Worm (Caenorhabditis elegans): ENCODE measurements around the gene chca-1.

chca-1 gene

DNA sequence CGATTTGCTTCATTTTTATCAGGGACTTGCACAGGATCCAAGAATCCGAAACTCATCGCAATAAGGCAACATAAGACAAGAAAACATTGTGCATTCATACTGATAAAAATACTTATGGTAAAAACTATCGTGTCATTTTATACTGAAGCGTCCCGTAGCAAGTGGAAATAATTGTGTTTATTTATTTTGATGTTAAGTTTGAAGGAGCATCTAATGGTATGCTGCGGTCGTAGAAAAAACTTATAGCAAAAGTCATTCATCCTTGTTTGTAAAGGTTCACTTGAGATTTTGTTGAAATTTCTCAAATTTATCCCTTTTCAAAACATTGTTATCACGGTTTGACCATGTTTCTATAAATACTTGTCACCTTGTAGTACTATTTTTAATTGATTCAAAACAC, 26.2 kb upstream of the chca-1 start, which contains the start of gene W09C2.10:
Gene W09C2.10 (minus strand): TSS at position 101 of the 400 bp plus-strand sequence.
- TF ChIP-seq W03F9.2 (tag; optimal IDR thresholded peaks at IDR 0.05) = no peak
- no peak for TF ChIP-seq dao-5 (tag; optimal IDR thresholded peaks at IDR 0.05)
- no peak for TF ChIP-seq him-1 (tag; optimal IDR thresholded peaks at IDR 0.05)

DNA sequence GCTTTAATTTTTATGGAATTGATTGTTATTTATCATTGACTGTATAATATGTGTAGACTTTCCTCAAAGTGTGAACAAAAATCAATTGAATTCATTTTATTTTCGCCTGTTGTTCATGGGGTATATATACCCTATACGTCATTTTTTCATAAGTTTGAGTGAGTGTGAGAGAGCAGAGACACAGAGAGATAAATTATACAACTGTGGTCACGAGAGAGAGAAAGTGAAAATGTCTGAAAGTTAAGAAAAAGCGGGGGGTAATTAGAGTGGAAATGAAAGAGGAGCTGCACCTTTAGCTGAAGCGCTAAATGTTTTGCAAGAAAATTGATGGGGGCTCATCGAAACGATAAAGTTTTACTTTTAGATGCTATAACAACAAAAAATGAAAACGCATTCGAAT, 25.4 kb upstream of the chca-1 start:
- TF ChIP-seq him-1 (tag; optimal IDR thresholded peaks at IDR 0.05) (no peak), W03F9.2 (tag; optimal IDR thresholded peaks at IDR 0.05) (no peak), dao-5 (tag; optimal IDR thresholded peaks at IDR 0.05) (no peak)

DNA sequence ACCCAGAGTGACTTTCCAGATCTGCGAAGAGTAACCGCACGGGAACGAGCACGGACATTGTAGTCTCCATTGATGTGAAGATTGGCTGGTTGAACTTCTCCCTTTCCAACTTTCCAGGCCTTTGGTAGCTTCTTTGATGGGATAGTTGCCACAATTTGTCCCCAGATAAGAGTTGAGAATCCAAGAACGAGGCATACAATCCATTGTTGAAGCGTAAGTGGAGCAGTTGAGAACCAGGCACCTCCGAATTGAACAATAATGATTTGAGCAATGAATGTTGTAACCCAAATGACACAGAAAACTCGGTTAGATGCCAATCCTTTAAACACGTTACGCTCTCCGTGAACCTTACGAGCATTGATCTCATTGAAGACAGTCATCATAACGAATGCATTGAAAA, 24.2 kb upstream of the chca-1 start:
- TF ChIP-seq W03F9.2 (tag; optimal IDR thresholded peaks at IDR 0.05) (no peak), him-1 (tag; optimal IDR thresholded peaks at IDR 0.05) (no peak), dao-5 (tag; optimal IDR thresholded peaks at IDR 0.05) (no peak)

DNA sequence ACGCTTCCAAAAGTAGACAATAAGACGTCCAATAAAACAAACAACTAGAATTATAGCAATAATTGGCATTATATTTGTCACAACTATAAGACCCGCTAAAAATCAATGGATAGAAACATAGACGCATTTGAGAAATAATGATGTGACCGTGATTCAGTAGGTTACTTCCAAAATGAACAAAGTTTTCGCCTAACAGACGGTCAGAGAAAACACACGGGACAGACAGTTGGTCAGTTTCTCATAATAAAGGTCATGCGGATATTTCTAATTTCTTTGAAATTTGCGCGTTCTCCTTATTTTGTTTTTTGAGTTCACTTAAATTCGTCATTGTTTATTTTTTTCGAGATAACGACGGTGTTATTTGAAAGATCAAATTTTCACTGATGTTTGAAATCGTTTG, 19.6 kb upstream of the chca-1 start:
- TF ChIP-seq W03F9.2 (tag; optimal IDR thresholded peaks at IDR 0.05) = no peak
- no peak for TF ChIP-seq him-1 (tag; optimal IDR thresholded peaks at IDR 0.05)
- no peak for TF ChIP-seq dao-5 (tag; optimal IDR thresholded peaks at IDR 0.05)

DNA sequence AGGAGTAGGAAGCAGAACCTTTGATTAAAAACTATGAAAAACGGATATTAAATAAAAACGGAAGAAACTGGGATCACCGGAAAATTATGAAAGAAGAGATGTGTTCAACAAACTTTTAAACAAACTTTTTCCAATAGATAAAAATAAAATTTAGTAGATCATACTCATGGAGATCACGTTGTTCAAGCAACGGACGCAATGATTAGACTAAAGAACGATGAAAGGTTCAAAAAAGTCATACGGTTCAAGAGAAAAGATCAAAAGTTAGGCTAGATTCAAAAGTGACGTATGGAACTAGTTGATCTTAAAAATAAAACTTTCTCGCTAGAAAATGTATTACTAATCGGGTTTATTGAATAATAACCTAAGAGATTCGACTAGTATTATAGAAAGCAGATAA, 19.1 kb upstream of the chca-1 start:
- TF ChIP-seq dao-5 (tag; optimal IDR thresholded peaks at IDR 0.05) = no peak
- TF ChIP-seq him-1 (tag; optimal IDR thresholded peaks at IDR 0.05) = no peak
- TF ChIP-seq W03F9.2 (tag; optimal IDR thresholded peaks at IDR 0.05) = no peak

DNA sequence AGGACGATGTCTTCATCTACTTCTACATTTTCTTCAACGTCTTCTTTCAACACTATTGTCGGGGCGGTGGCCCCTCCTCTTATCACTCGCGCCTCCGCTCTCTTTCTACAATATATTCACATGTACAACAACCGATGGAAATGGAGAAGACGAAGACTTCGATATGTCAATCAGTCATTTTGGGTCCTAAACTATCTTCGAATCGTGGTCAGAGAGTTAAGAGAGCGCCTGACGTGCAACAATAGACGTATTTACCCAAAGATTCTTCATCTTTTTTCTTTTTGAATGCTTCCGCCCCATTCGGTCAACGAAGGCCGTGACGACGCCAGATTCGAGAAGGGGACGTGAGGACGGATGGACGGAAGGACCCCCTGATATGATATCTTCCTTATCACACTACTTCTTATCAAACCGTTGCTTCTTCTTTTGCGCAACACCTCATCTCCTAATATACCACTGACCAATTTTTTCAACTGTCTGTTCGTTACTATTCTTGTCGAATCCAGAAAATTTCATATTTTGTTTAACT, 18.2 kb upstream of the chca-1 start:
- no peak for TF ChIP-seq dao-5 (tag; optimal IDR thresholded peaks at IDR 0.05)
- no peak for TF ChIP-seq W03F9.2 (tag; optimal IDR thresholded peaks at IDR 0.05)
- no peak for TF ChIP-seq him-1 (tag; optimal IDR thresholded peaks at IDR 0.05)

DNA sequence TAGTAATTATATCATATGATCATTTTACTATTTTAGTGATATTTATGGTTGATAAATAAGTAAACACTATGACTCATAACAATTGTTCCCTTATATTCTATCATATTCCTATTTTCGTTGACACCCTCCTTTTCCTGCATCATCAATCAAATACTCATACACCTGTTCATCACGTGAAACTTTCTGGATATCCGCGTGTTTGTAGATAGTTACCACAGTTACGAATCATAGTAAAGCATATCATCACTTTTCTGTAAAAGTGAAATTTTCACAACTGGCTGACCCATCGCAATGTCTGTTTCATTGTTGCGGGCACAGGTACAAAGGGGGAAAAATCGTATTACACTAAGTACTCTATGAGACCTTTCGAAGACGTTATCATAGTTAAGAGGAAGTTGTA, 17.3 kb upstream of the chca-1 start:
- TF ChIP-seq dao-5 (tag; optimal IDR thresholded peaks at IDR 0.05) = no peak
- no peak for TF ChIP-seq him-1 (tag; optimal IDR thresholded peaks at IDR 0.05)
- no peak for TF ChIP-seq W03F9.2 (tag; optimal IDR thresholded peaks at IDR 0.05)

DNA sequence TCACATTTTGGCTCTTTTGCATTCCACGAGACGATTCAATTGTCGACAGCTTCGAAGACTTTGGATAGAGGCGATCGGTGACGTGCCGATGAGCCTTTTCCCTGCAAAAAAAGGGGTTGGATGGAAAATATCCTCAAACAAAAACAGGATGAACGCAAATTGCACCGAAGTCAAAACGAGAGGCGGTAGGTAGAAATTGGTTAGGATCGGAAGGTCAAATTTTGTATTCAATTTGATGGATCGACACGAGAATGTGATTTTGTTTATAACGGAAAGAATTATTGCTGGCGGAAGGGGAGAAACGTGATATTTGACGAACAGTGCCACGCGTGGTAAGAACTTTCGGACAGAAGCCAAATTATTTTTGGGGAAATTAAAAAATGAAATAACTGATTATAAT, 16.3 kb upstream of the chca-1 start, which contains the start of gene mca-1:
Gene mca-1 (minus strand): TSS at position 101 of the 400 bp plus-strand sequence.
- TF ChIP-seq W03F9.2 (tag; optimal IDR thresholded peaks at IDR 0.05) = no peak
- no peak for TF ChIP-seq dao-5 (tag; optimal IDR thresholded peaks at IDR 0.05)
- TF ChIP-seq him-1 (tag; optimal IDR thresholded peaks at IDR 0.05) = no peak

DNA sequence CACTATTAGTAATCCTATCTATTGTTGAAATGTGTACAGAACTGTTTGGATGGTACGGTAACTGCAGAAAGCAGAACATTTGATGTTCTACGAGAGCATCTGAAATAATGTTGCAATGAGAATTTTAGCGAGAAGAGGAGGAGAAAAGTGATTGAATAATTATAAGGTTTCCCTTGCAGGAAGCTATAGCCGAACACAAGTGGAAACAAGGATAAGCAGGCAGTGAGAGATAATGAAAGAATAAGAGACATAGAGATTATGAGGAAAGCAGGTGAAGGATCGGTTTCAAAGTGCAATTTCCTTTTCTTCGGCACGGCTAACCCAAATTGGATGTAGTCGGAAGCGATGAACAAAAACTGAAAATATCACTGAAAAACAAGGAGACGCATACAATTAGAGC, 9.3 kb upstream of the chca-1 start, which contains the start of gene del-2:
Gene del-2 (minus strand): TSS at position 101 of the 400 bp plus-strand sequence.
- no peak for TF ChIP-seq dao-5 (tag; optimal IDR thresholded peaks at IDR 0.05)
- no peak for TF ChIP-seq him-1 (tag; optimal IDR thresholded peaks at IDR 0.05)
- no peak for TF ChIP-seq W03F9.2 (tag; optimal IDR thresholded peaks at IDR 0.05)

DNA sequence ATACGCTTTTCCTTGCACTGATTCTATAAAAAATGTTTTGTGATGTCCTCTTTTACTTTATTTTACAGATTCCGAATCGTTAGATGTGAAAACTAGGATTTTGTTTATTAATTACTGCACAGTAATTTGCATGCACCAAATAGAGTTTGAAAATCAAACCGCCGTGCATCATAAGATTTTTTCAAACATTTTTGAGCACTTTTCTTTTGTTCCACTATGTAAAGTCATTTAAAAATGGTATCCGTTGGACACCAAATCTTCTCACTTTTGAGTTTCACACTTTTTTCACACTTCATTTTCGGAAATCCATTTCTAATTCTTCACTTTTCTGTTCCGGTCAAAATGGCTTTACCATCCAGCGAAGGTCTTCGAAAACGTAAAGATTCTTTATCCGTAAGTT, 8.0 kb upstream of the chca-1 start, which contains the start of gene degl-2:
Gene degl-2 (plus strand): TSS at position 301 of the 400 bp plus-strand sequence.
- TF ChIP-seq dao-5 (tag; optimal IDR thresholded peaks at IDR 0.05) = no peak
- TF ChIP-seq W03F9.2 (tag; optimal IDR thresholded peaks at IDR 0.05) = no peak
- TF ChIP-seq him-1 (tag; optimal IDR thresholded peaks at IDR 0.05) = no peak

DNA sequence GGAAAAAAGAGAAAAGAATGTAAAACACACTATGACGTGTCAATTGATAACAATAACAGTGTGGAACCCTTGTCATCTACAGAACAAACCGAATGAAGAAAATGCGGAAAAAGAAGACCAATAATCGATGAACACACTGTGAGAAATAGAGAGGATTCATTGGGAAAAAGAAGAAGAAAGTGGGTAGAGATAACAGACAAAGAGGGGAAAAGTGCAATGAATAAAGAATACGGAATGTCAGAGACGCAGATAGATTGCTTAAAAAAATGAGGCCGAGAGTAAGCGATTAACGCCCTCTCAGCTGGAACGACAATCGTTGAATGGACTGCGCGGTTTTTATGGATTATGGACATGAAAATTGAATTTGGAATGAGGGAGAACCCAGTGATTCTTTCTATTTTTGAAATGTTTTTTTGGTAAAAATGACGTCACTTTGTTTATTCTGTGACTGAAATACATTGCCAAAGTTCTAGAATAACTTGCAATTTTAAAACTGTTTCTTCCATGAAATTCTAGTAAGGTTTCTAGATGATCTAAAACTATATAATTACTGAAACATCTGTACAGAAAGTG, 3.3 kb upstream of the chca-1 start, which contains the start of gene amph-1:
Gene amph-1 (minus strand): TSS at position 85 of the 573 bp plus-strand sequence.
- TF ChIP-seq dao-5 (tag; optimal IDR thresholded peaks at IDR 0.05) (no peak), W03F9.2 (tag; optimal IDR thresholded peaks at IDR 0.05) (peak; percentile 44), him-1 (tag; optimal IDR thresholded peaks at IDR 0.05) (no peak)

DNA sequence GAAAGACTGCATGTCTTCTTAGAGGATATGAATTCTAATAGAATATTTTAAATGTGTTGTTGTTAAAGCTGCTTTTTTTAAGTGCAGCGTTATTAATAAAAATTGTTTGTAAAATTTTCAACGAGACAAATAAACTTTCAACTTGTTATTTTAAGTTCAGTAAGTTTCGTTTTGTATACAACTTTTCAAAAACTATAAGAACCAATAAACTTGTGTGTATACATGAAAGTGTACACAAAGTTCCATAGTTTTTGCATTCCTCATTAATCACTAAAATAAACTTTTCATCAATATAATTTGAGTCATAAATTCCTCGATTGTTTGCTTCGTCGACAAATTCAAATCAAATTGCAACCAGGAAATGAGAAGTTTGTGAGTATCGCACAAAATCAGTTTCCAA, 2.5 kb upstream of the chca-1 start, which contains the start of gene srm-3:
Gene srm-3 (plus strand): TSS at position 301 of the 400 bp plus-strand sequence.
- TF ChIP-seq dao-5 (tag; optimal IDR thresholded peaks at IDR 0.05) = no peak
- no peak for TF ChIP-seq him-1 (tag; optimal IDR thresholded peaks at IDR 0.05)

DNA sequence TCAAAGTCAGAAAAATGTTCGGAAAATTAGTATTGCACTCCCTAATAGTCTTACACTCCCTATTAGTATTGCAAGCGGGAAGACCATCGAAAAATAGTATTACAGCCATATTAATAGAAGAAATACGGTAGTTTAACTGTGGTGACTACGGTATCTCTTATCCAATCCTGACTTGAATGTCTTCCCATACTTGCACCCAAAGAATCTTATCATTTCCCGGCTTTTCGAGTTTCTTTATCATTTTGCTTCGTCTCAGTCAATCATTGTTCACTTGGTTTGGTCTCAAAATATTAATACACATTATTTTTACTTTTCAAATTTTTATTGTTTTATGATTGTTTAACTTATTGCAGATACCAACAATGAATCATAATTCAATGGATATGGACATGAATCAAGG, 2.0 kb downstream of the chca-1 start, which contains the start of gene F58G6.3:
Gene F58G6.3 (plus strand): TSS at position 352 of the 400 bp plus-strand sequence.
- no peak for TF ChIP-seq dao-5 (tag; optimal IDR thresholded peaks at IDR 0.05)
- no peak for TF ChIP-seq him-1 (tag; optimal IDR thresholded peaks at IDR 0.05)
- TF ChIP-seq W03F9.2 (tag; optimal IDR thresholded peaks at IDR 0.05) = no peak

DNA sequence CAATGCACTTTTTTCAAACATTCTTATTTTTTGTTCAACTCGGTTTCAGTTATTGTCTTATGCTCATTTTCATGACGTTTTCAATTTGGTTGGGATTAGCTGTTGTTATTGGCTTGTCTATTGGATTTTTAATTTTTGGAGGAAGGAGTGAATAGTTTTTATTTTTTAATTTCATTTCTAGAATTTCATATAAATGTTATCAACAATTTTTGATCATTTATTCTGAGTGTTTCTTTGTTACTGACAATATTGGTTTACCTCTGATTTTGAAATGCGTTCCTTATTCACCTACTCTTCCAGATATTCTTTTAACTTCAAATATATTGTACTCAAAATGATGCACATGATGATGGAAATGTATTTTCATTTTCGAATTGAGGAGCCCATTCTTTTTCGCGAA, 2.8 kb downstream of the chca-1 start, which contains the start of gene F58G6.7:
Gene F58G6.7 (plus strand): TSS at position 301 of the 400 bp plus-strand sequence.
- TF ChIP-seq him-1 (tag; optimal IDR thresholded peaks at IDR 0.05) (no peak), W03F9.2 (tag; optimal IDR thresholded peaks at IDR 0.05) (no peak), dao-5 (tag; optimal IDR thresholded peaks at IDR 0.05) (no peak)
